Worm (Caenorhabditis elegans): ENCODE data around the gene F29A7.3.
A peak's percentile ranks its signal among the peaks of the same experiment; 100 is the strongest.

F29A7.3 gene

ce11 chrII:2747956-2748621 is 5.0 kb upstream of the F29A7.3 start (continued):
- TF ChIP-seq fkh-10 (GFP tag; optimal IDR thresholded peaks at IDR 0.05) (peak; percentile 75), lsy-2 (tag; optimal IDR thresholded peaks at IDR 0.05) (peak in 1 of 2 experiments; percentile 58), F10B5.3 (tag; optimal IDR thresholded peaks at IDR 0.05) (no peak), nhr-111 (GFP tag; optimal IDR thresholded peaks at IDR 0.05) (no peak), nhr-102 (tag; optimal IDR thresholded peaks at IDR 0.05) (no peak), hlh-11 (tag; optimal IDR thresholded peaks at IDR 0.05) (peak; percentile 27), ces-1 (GFP tag; optimal IDR thresholded peaks at IDR 0.05) (no peak), D1046.2 (GFP tag; IDR thresholded peaks at IDR 0.05) (no peak), nhr-6 (tag; optimal IDR thresholded peaks at IDR 0.05) (no peak), ceh-32 (tag; optimal IDR thresholded peaks at IDR 0.05; ENCODE audit: poor library complexity) (no peak), nhr-42 (GFP tag; IDR thresholded peaks at IDR 0.05) (no peak), zip-11 (GFP tag; IDR thresholded peaks at IDR 0.05) (no peak), cey-2 (tag; optimal IDR thresholded peaks at IDR 0.05; ENCODE audit: borderline replicate concordance, insufficient read depth) (no peak), gei-8 (GFP tag; optimal IDR thresholded peaks at IDR 0.05) (no peak), ceh-82 (tag; optimal IDR thresholded peaks at IDR 0.05) (no peak), mes-2 (tag; optimal IDR thresholded peaks at IDR 0.05; ENCODE audit: poor library complexity, severe bottlenecking) (no peak), nhr-28 (tag; optimal IDR thresholded peaks at IDR 0.05) (no peak), dmd-6 (GFP tag; IDR thresholded peaks at IDR 0.05) (no peak), hlh-30 (tag; optimal IDR thresholded peaks at IDR 0.05; ENCODE audit: insufficient read depth) (no peak), php-3 (GFP tag; IDR thresholded peaks at IDR 0.05) (no peak), lin-1 (GFP tag; IDR thresholded peaks at IDR 0.05) (no peak), F26F4.8 (GFP tag; conservative IDR thresholded peaks at IDR 0.05) (no peak), daf-16 (GFP tag; optimal IDR thresholded peaks at IDR 0.05) (no peak), daf-16 (tag; optimal IDR thresholded peaks at IDR 0.05) (no peak), nhr-237 (tag; optimal IDR thresholded peaks at IDR 0.05) (no peak), ZK546.5 (tag; optimal IDR thresholded peaks at IDR 0.05) (no peak), daf-8 (GFP tag; IDR thresholded peaks at IDR 0.05) (no peak), lir-3 (tag; optimal IDR thresholded peaks at IDR 0.05) (no peak), dve-1 (tag; optimal IDR thresholded peaks at IDR 0.05; ENCODE audit: insufficient read depth) (no peak), nhr-76 (tag; optimal IDR thresholded peaks at IDR 0.05) (no peak), saeg-2 (GFP tag; IDR thresholded peaks at IDR 0.05) (no peak), jun-1 (tag; optimal IDR thresholded peaks at IDR 0.05) (no peak), nhr-48 (tag; optimal IDR thresholded peaks at IDR 0.05) (no peak), attf-4 (tag; optimal IDR thresholded peaks at IDR 0.05) (no peak), spr-3 (GFP tag; optimal IDR thresholded peaks at IDR 0.05) (no peak), F37D6.2 (tag; optimal IDR thresholded peaks at IDR 0.05) (peak; percentile 67), nhr-25 (tag; optimal IDR thresholded peaks at IDR 0.05; ENCODE audit: borderline replicate concordance, insufficient read depth) (no peak), nhr-77 (tag; optimal IDR thresholded peaks at IDR 0.05) (no peak), Y5F2A.4 (GFP tag; optimal IDR thresholded peaks at IDR 0.05) (no peak), mdl-1 (tag; optimal IDR thresholded peaks at IDR 0.05) (peak in 1 of 2 experiments; percentile 14), lin-38 (GFP tag; IDR thresholded peaks at IDR 0.05) (no peak), mxl-2 (GFP tag; conservative IDR thresholded peaks at IDR 0.05) (no peak), ZK337.2 (GFP tag; IDR thresholded peaks at IDR 0.05) (no peak), nhr-10 (tag; optimal IDR thresholded peaks at IDR 0.05) (no peak), ctbp-1 (GFP tag; IDR thresholded peaks at IDR 0.05) (peak; percentile 60; the same call in 1 of the 2 replicates), unc-130 (GFP tag; optimal IDR thresholded peaks at IDR 0.05) (no peak), lin-39 (tag; optimal IDR thresholded peaks at IDR 0.05) (no peak), aha-1 (tag) (no peak), hmg-1.1 (GFP tag; IDR thresholded peaks at IDR 0.05) (peak; percentile 55; the same call in 1 of the 2 replicates), duxl-1 (tag; optimal IDR thresholded peaks at IDR 0.05; ENCODE audit: poor library complexity) (no peak)

All from whole organism, L4 larva.